Fruit fly (Drosophila melanogaster): ENCODE data around the gene pyd.

dm6 chr3R:8962860-8963755, 31.4 kb upstream of the pyd start, which contains the start of gene ich:
- TF ChIP-seq psq (optimal IDR thresholded peaks at IDR 0.05) (no peak), h (optimal IDR thresholded peaks at IDR 0.05) (no peak), insv (optimal IDR thresholded peaks at IDR 0.05) (no peak), Sin3A (optimal IDR thresholded peaks at IDR 0.05) (no peak), Myc (optimal IDR thresholded peaks at IDR 0.05) (no peak), ttk (optimal IDR thresholded peaks at IDR 0.05) (no peak)

Measured in Kc167 (cell line).